Fruit fly (Drosophila melanogaster): Measurements from ENCODE around the gene CG42655.

DNA sequence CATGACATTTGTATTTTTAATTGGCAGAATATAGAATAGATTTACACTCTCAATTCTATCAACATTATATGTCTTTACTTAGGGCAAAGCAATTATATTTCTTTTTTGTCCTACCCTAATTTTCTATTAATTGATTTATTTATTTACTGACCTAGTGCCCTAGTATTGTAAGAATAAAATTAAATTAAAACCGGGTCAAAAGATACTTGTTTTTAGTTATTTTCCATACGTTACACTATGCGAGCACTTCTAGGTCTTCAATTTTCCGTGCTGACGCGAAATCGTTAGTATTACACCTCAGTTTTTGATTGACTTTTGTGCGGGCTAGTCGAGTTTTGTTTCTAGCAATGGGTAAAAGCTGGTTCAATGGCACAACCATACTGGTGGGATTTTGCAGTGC is 22.1 kb downstream of the CG42655 start, which contains the start of gene CG46462:
- TF ChIP-seq GATAd (GFP tag; optimal IDR thresholded peaks at IDR 0.05) (no peak), Rel (GFP tag; optimal IDR thresholded peaks at IDR 0.05) (no peak), Rel (tag; optimal IDR thresholded peaks at IDR 0.05) (no peak), psq (GFP tag; optimal IDR thresholded peaks at IDR 0.05) (no peak), br (GFP tag; optimal IDR thresholded peaks at IDR 0.05) (no peak), Hr78 (GFP tag; optimal IDR thresholded peaks at IDR 0.05) (no peak), Dif (GFP tag; optimal IDR thresholded peaks at IDR 0.05; ENCODE audit: partially characterized antibody) (no peak), Dfd (GFP tag; optimal IDR thresholded peaks at IDR 0.05) (no peak), lola (GFP tag; optimal IDR thresholded peaks at IDR 0.05) (no peak), ey (GFP tag; optimal IDR thresholded peaks at IDR 0.05) (no peak), h (GFP tag; optimal IDR thresholded peaks at IDR 0.05) (no peak), usp (GFP tag; optimal IDR thresholded peaks at IDR 0.05) (no peak), CrebA (GFP tag; optimal IDR thresholded peaks at IDR 0.05; ENCODE audit: borderline replicate concordance) (no peak), Mio (GFP tag; optimal IDR thresholded peaks at IDR 0.05) (no peak)
